Worm (Caenorhabditis elegans) whole organism, L1 larva: ENCODE measurements around the gene cnnm-2.
A peak's percentile ranks its signal among the peaks of the same experiment; 100 is the strongest.

Source experiments
- C04F5.9 ChIP-seq: sonication (generic microtip); optimal IDR thresholded peaks from 2 replicates; lab custom pipeline; 2016; ENCODE audit warnings: missing genetic modification characterization, missing compliant biosample characterization
- C16A3.4 ChIP-seq: fragments of 150-350 bp; optimal IDR thresholded peaks from 2 replicates; lab custom pipeline; 2014; ENCODE audit warnings: missing biosample characterization, missing genetic modification characterization
- C34B4.2 ChIP-seq: sonication (generic microtip); optimal IDR thresholded peaks from 2 replicates; lab custom pipeline; 2017; ENCODE audit warnings: mild to moderate bottlenecking, missing genetic modification characterization, missing compliant biosample characterization
- aha-1 ChIP-seq: fragments of 150-350 bp; optimal IDR thresholded peaks from 2 replicates; lab custom pipeline; 2014; ENCODE audit warnings: missing biosample characterization, missing genetic modification characterization
- alr-1 ChIP-seq: fragments of 200-800 bp; sonication (Bioruptor generic); optimal IDR thresholded peaks from 2 replicates; lab custom pipeline; 2018; ENCODE audit warnings: borderline replicate concordance, mild to moderate bottlenecking, missing genetic modification characterization, missing compliant biosample characterization
- ama-1 ChIP-seq: fragments of 150-350 bp; optimal IDR thresholded peaks from 2 replicates; lab custom pipeline; 2014
- blmp-1 ChIP-seq: fragments of 150-350 bp; optimal IDR thresholded peaks from 2 replicates; lab custom pipeline; 2014; ENCODE audit warnings: missing biosample characterization, missing genetic modification characterization
- ceh-8 ChIP-seq: fragments of 200-800 bp; sonication (Bioruptor generic); optimal IDR thresholded peaks from 2 replicates; lab custom pipeline; 2018; ENCODE audit warnings: mild to moderate bottlenecking, missing genetic modification characterization, moderate library complexity, missing compliant biosample characterization
- ceh-90 ChIP-seq: sonication (generic microtip); optimal IDR thresholded peaks from 2 replicates; lab custom pipeline; 2016; ENCODE audit warnings: missing genetic modification characterization, missing compliant biosample characterization
- ces-1 ChIP-seq: fragments of 150-350 bp; optimal IDR thresholded peaks from 2 replicates; lab custom pipeline; 2014; ENCODE audit warnings: missing biosample characterization, missing genetic modification reagents, missing genetic modification characterization
- dpl-1 ChIP-seq, 3 experiments: fragments of 150-350 bp in 2 of 3; sonication (generic microtip) in 1 of 3; optimal IDR thresholded peaks; 2 replicates each; lab custom pipeline; 2014 to 2017; ENCODE audit warnings: missing biosample characterization in 3 of 3, missing genetic modification characterization in 3 of 3, missing genetic modification reagents in 3 of 3
- efl-1 ChIP-seq, 4 experiments: fragments of 150-350 bp; optimal IDR thresholded peaks in 3 of 4; peaks in 1 of 4; 1 replicate in 1 of 4; 2 replicates in 3 of 4; lab custom pipeline; 2014; ENCODE audit warnings: missing biosample characterization in 2 of 4, missing genetic modification characterization in 2 of 4, missing genetic modification reagents in 2 of 4
- efl-3 ChIP-seq: fragments of 200-800 bp; sonication (Bioruptor generic); optimal IDR thresholded peaks from 2 replicates; lab custom pipeline; 2018; ENCODE audit warnings: mild to moderate bottlenecking, missing genetic modification characterization, missing compliant biosample characterization
- fkh-10 ChIP-seq: sonication (generic microtip); optimal IDR thresholded peaks from 2 replicates; lab custom pipeline; 2017; ENCODE audit warnings: missing biosample characterization, missing genetic modification reagents, missing genetic modification characterization
- fkh-4 ChIP-seq: sonication (generic microtip); optimal IDR thresholded peaks from 2 replicates; lab custom pipeline; 2016; ENCODE audit warnings: missing compliant biosample characterization, missing genetic modification characterization, borderline replicate concordance
- fkh-8 ChIP-seq: sonication (generic microtip); optimal IDR thresholded peaks from 2 replicates; lab custom pipeline; 2016; ENCODE audit warnings: mild to moderate bottlenecking, missing genetic modification characterization, missing compliant biosample characterization
- fos-1 ChIP-seq: fragments of 150-350 bp; optimal IDR thresholded peaks from 2 replicates; lab custom pipeline; 2014; ENCODE audit warnings: missing biosample characterization, missing genetic modification characterization
- hlh-17 ChIP-seq: fragments of 200-800 bp; sonication (Bioruptor generic); optimal IDR thresholded peaks from 2 replicates; lab custom pipeline; 2018; ENCODE audit warnings: missing genetic modification characterization, mild to moderate bottlenecking, missing compliant biosample characterization, moderate library complexity, borderline replicate concordance
- hlh-4 ChIP-seq: sonication (generic microtip); optimal IDR thresholded peaks from 2 replicates; lab custom pipeline; 2016; ENCODE audit warnings: mild to moderate bottlenecking, missing genetic modification characterization, missing compliant biosample characterization
- hpl-2 ChIP-seq: fragments of 150-350 bp; optimal IDR thresholded peaks from 2 replicates; lab custom pipeline; 2014; ENCODE audit warnings: missing biosample characterization, missing genetic modification reagents, missing genetic modification characterization
- irx-1 ChIP-seq: sonication (generic microtip); optimal IDR thresholded peaks from 2 replicates; lab custom pipeline; 2016; ENCODE audit warnings: missing genetic modification characterization, missing compliant biosample characterization
- jun-1 ChIP-seq: fragments of 150-350 bp; optimal IDR thresholded peaks from 2 replicates; lab custom pipeline; 2014; ENCODE audit warnings: missing biosample characterization, missing genetic modification reagents, missing genetic modification characterization
- lin-13 ChIP-seq: fragments of 150-350 bp; optimal IDR thresholded peaks from 2 replicates; lab custom pipeline; 2014; ENCODE audit warnings: missing biosample characterization, missing genetic modification reagents, missing genetic modification characterization
- lin-14 ChIP-seq: fragments of 200-800 bp; sonication (Bioruptor generic); optimal IDR thresholded peaks from 2 replicates; lab custom pipeline; 2018; ENCODE audit warnings: mild to moderate bottlenecking, missing genetic modification characterization, moderate library complexity, missing compliant biosample characterization
- lin-15B ChIP-seq: fragments of 150-350 bp; sonication (generic microtip); optimal IDR thresholded peaks from 3 replicates; lab custom pipeline; 2014; ENCODE audit warnings: missing biosample characterization, missing genetic modification characterization
- lir-3 ChIP-seq: sonication (generic microtip); optimal IDR thresholded peaks from 2 replicates; lab custom pipeline; 2016; ENCODE audit warnings: mild to moderate bottlenecking, missing genetic modification characterization, moderate library complexity, missing compliant biosample characterization; ENCODE audit not compliant: poor library complexity
- mef-2 ChIP-seq: fragments of 150-350 bp; optimal IDR thresholded peaks from 2 replicates; lab custom pipeline; 2014; ENCODE audit warnings: missing biosample characterization, missing genetic modification characterization
- nhr-11 ChIP-seq: fragments of 150-350 bp; optimal IDR thresholded peaks from 2 replicates; lab custom pipeline; 2014; ENCODE audit warnings: missing biosample characterization, missing genetic modification characterization
- nhr-237 ChIP-seq: fragments of 150-350 bp; optimal IDR thresholded peaks from 2 replicates; lab custom pipeline; 2014; ENCODE audit warnings: missing biosample characterization, missing genetic modification characterization
- pax-3 ChIP-seq: fragments of 200-800 bp; sonication (Bioruptor generic); optimal IDR thresholded peaks from 2 replicates; lab custom pipeline; 2018; ENCODE audit warnings: mild to moderate bottlenecking, missing genetic modification characterization, moderate library complexity, missing compliant biosample characterization
- pqm-1 ChIP-seq: sonication (generic microtip); optimal IDR thresholded peaks from 3 replicates; lab custom pipeline; 2017; ENCODE audit warnings: missing biosample characterization, missing genetic modification characterization
- rnt-1 ChIP-seq: sonication (generic microtip); optimal IDR thresholded peaks from 2 replicates; lab custom pipeline; 2016; ENCODE audit warnings: mild to moderate bottlenecking, missing genetic modification characterization, moderate library complexity, missing compliant biosample characterization
- skn-1 ChIP-seq: fragments of 150-350 bp; optimal IDR thresholded peaks from 2 replicates; lab custom pipeline; 2014; ENCODE audit warnings: missing biosample characterization, missing genetic modification characterization
- snpc-4 ChIP-seq: fragments of 150-350 bp; optimal IDR thresholded peaks from 2 replicates; lab custom pipeline; 2014; ENCODE audit warnings: missing biosample characterization, missing genetic modification characterization
- snu-23 ChIP-seq: sonication (generic microtip); optimal IDR thresholded peaks from 2 replicates; lab custom pipeline; 2016; ENCODE audit warnings: missing genetic modification characterization, missing compliant biosample characterization
- tbx-2 ChIP-seq: sonication (generic microtip); optimal IDR thresholded peaks from 2 replicates; lab custom pipeline; 2016; ENCODE audit warnings: missing genetic modification characterization, missing compliant biosample characterization
- unc-130 ChIP-seq: fragments of 150-350 bp; optimal IDR thresholded peaks from 2 replicates; lab custom pipeline; 2017; ENCODE audit warnings: missing biosample characterization, missing genetic modification characterization, inconsistent platforms
- unc-86 ChIP-seq: sonication (generic microtip); optimal IDR thresholded peaks from 2 replicates; lab custom pipeline; 2016; ENCODE audit warnings: missing genetic modification characterization, missing compliant biosample characterization
- vab-15 ChIP-seq: sonication (generic microtip); optimal IDR thresholded peaks from 2 replicates; lab custom pipeline; 2017; ENCODE audit warnings: missing genotype, mild to moderate bottlenecking, missing genetic modification characterization, missing compliant biosample characterization
- zag-1 ChIP-seq: fragments of 150-350 bp; optimal IDR thresholded peaks from 2 replicates; lab custom pipeline; 2014; ENCODE audit warnings: missing biosample characterization, missing genetic modification characterization
- ztf-11 ChIP-seq, 2 experiments: sonication (generic microtip); optimal IDR thresholded peaks; 2 replicates each; lab custom pipeline; 2016 to 2017; ENCODE audit warnings: missing genetic modification characterization in 2 of 2, missing biosample characterization in 1 of 2, missing compliant biosample characterization in 1 of 2

Gene cnnm-2

DNA sequence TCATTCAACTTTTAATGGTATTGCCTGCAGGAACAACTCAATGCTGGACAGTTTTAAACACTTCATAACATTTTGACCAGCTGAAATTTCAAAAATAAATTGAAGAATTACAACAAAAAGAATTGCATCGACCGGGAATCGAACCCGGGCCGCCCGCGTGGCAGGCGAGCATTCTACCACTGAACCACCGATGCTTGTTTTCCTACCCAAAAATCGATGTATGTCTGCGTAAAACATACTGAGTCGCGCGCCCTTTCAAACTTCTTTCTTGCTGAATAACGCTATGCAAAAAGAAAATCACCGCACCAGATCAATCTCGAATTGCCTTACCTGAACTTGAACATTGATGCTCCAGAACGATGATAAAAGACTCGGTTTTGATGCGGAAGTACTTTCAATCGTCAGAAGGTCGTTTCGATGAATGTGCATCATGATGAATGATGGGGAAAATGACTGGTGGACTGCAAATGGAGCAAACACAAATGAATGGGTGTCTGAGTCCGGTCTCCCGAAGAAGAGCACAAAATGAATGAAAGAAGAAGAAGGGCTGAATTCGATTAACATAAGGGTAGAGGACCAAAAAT, 15.1 kb upstream of the cnnm-2 start, which contains the start of gene R04E5.7 (continued):
- no peak for TF ChIP-seq hlh-17
- no peak for TF ChIP-seq hlh-4 (tag; lab: Kevin White, UChicago)
- no peak for TF ChIP-seq zag-1 (tag; lab: Kevin White, UChicago)
- TF ChIP-seq C16A3.4 (tag; lab: Kevin White, UChicago): peak; percentile 27
- no peak for TF ChIP-seq ces-1 (GFP tag; lab: Kevin White, UChicago)
- TF ChIP-seq irx-1 (tag; lab: Kevin White, UChicago): no peak
- TF ChIP-seq aha-1: no peak
- peak; percentile 27 for TF ChIP-seq fkh-10 (GFP tag; lab: Kevin White, UChicago)
- no peak for TF ChIP-seq hpl-2 (GFP tag; lab: Kevin White, UChicago)
- TF ChIP-seq fos-1: no peak
- no peak for TF ChIP-seq blmp-1
- peak; percentile 30 for TF ChIP-seq rnt-1 (tag; lab: Kevin White, UChicago)
- TF ChIP-seq snu-23 (GFP tag; lab: Kevin White, UChicago): peak; percentile 43
- TF ChIP-seq ceh-90: no peak
- no peak for TF ChIP-seq snpc-4
- TF ChIP-seq vab-15 (tag; lab: Kevin White, UChicago): no peak
- no peak for TF ChIP-seq mef-2 (tag; lab: Kevin White, UChicago)
- no peak for TF ChIP-seq unc-86 (tag; lab: Kevin White, UChicago)
- TF ChIP-seq lin-13 (GFP tag; lab: Kevin White, UChicago): no peak
- TF ChIP-seq skn-1: peak; percentile 0
- TF ChIP-seq lir-3: no peak
- TF ChIP-seq efl-1 (optimal IDR thresholded peaks at IDR 0.05; lab: Kevin White, UChicago): no peak
- peak in 1 of 2 experiments; percentile 80 for TF ChIP-seq efl-1 (GFP tag; optimal IDR thresholded peaks at IDR 0.05 in 1 of 2; lab: Kevin White, UChicago)
- TF ChIP-seq nhr-237 (tag; lab: Kevin White, UChicago): no peak
- no peak for TF ChIP-seq ztf-11 (tag; optimal IDR thresholded peaks at IDR 0.05; lab: Kevin White, UChicago)
- no peak for TF ChIP-seq C34B4.2 (tag; lab: Kevin White, UChicago)
- no peak for TF ChIP-seq pqm-1 (tag; lab: Kevin White, UChicago)
- no peak for TF ChIP-seq lin-15B (tag; lab: Kevin White, UChicago)
- TF ChIP-seq fkh-4 (tag; lab: Kevin White, UChicago): no peak
- no peak for TF ChIP-seq ceh-8 (GFP tag; lab: Kevin White, UChicago)
- TF ChIP-seq fkh-8 (tag; lab: Kevin White, UChicago): peak; percentile 27
- peak; percentile 49 for TF ChIP-seq lin-14 (GFP tag; lab: Kevin White, UChicago)

- TF ChIP-seq alr-1 (tag; lab: Kevin White, UChicago) (no peak), skn-1 (no peak), unc-130 (tag; lab: Kevin White, UChicago) (no peak), hpl-2 (GFP tag; lab: Kevin White, UChicago) (no peak), lir-3 (no peak), pqm-1 (tag; lab: Kevin White, UChicago) (no peak), dpl-1 (GFP tag; optimal IDR thresholded peaks at IDR 0.05; lab: Kevin White, UChicago) (no peak), C04F5.9 (tag; lab: Kevin White, UChicago) (no peak), ama-1 (lab: Kevin White, UChicago) (no peak), tbx-2 (tag; lab: Kevin White, UChicago) (no peak), pax-3 (tag; lab: Kevin White, UChicago) (no peak), nhr-11 (tag; lab: Kevin White, UChicago) (no peak), efl-1 (optimal IDR thresholded peaks at IDR 0.05; lab: Kevin White, UChicago) (no peak), efl-1 (GFP tag; optimal IDR thresholded peaks at IDR 0.05 in 1 of 2; lab: Kevin White, UChicago) (no peak), jun-1 (no peak), fkh-8 (tag; lab: Kevin White, UChicago) (no peak), efl-3 (GFP tag; lab: Kevin White, UChicago) (no peak)
Observed at ce11 chrX:8797653-8798052, 14.3 kb upstream of the cnnm-2 start.
